Worm (Caenorhabditis elegans): ENCODE data around the gene taf-11.3.

taf-11.3 gene

DNA sequence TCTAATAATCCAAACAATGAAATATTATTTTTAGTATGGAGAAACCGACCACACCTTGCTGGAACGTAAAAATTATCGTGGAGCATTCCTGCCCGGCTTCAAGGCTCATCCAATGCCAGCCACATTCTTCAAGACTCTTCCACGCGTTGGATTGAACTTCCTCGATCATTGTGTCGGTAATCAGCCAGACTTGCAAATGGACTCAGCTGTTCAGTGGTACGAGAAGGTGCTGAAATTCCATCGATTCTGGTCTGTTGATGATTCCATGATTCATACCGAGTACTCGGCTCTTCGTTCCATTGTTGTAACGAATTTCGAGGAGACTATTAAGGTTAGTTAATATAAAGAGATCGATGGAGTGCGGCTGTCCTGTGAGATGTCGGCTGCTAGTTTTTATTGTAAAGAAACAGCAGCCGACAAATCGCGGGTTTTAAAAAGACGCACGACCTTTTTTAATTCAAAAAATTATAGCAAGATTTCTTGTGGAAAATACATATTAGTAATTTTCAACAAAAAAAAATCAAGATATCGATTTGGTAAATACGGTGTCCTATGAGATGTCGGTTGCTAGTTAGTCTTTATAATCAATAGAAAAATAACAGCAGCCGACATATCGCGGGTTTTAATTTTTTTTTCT is 31.2 kb upstream of the taf-11.3 start:
- TF ChIP-seq lin-13 (tag; optimal IDR thresholded peaks at IDR 0.05) (no peak), ztf-11 (tag; optimal IDR thresholded peaks at IDR 0.05) (no peak), nhr-76 (tag; optimal IDR thresholded peaks at IDR 0.05) (no peak), sem-2 (GFP tag; optimal IDR thresholded peaks at IDR 0.05) (no peak), zip-8 (tag; optimal IDR thresholded peaks at IDR 0.05) (no peak), ceh-39 (tag; optimal IDR thresholded peaks at IDR 0.05) (no peak), drap-1 (GFP tag; optimal IDR thresholded peaks at IDR 0.05) (no peak), nhr-237 (tag; optimal IDR thresholded peaks at IDR 0.05) (no peak), sptf-1 (tag; optimal IDR thresholded peaks at IDR 0.05) (no peak), blmp-1 (tag; optimal IDR thresholded peaks at IDR 0.05) (no peak), unc-39 (tag; optimal IDR thresholded peaks at IDR 0.05) (no peak), unc-62 (GFP tag; optimal IDR thresholded peaks at IDR 0.05) (no peak)

DNA sequence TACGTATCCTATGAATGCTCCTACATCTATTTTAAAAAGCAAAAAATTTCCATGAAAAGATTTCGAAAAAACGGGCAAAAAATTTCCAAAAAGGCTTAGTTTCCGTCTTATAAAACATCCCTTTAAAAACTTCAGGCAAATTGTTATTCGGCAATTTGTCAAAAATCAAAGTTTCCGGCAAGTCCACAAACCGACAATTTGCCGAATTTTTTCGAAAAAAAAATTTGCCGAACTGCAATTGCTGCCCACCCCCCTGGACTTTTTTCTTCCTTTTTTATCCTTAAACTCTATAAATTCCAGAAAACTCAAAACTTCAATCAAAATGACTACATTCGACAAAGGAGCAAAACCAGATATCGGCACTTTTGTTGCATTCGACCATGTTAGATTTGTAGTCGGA is 30.2 kb upstream of the taf-11.3 start, which contains the start of gene hpd-1:
hpd-1 (plus strand) TSS at position 301 of the 400 bp plus-strand sequence.
- TF ChIP-seq nhr-237 (tag; optimal IDR thresholded peaks at IDR 0.05), result no peak
- TF ChIP-seq nhr-76 (tag; optimal IDR thresholded peaks at IDR 0.05), result no peak
- TF ChIP-seq tbx-8 (GFP tag; optimal IDR thresholded peaks at IDR 0.05), result no peak
- TF ChIP-seq drap-1 (GFP tag; optimal IDR thresholded peaks at IDR 0.05), result no peak
- no peak for TF ChIP-seq unc-39 (tag; optimal IDR thresholded peaks at IDR 0.05)
- no peak for TF ChIP-seq pha-4 (tag; optimal IDR thresholded peaks at IDR 0.05)
- TF ChIP-seq elt-3 (tag; optimal IDR thresholded peaks at IDR 0.05), result no peak
- no peak for TF ChIP-seq ceh-83 (GFP tag; optimal IDR thresholded peaks at IDR 0.05)
- no peak for TF ChIP-seq lin-32 (GFP tag; optimal IDR thresholded peaks at IDR 0.05)
- no peak for TF ChIP-seq ham-2 (GFP tag; optimal IDR thresholded peaks at IDR 0.05)
- no peak for TF ChIP-seq snpc-4 (tag; optimal IDR thresholded peaks at IDR 0.05)
- no peak for TF ChIP-seq sem-2 (GFP tag; optimal IDR thresholded peaks at IDR 0.05)
- TF ChIP-seq mep-1 (tag; optimal IDR thresholded peaks at IDR 0.05), result no peak
- TF ChIP-seq blmp-1 (tag; optimal IDR thresholded peaks at IDR 0.05), result no peak
- no peak for TF ChIP-seq nhr-12 (tag; optimal IDR thresholded peaks at IDR 0.05)
- TF ChIP-seq ztf-11 (tag; optimal IDR thresholded peaks at IDR 0.05), result no peak
- no peak for TF ChIP-seq nhr-2 (tag; optimal IDR thresholded peaks at IDR 0.05)

DNA sequence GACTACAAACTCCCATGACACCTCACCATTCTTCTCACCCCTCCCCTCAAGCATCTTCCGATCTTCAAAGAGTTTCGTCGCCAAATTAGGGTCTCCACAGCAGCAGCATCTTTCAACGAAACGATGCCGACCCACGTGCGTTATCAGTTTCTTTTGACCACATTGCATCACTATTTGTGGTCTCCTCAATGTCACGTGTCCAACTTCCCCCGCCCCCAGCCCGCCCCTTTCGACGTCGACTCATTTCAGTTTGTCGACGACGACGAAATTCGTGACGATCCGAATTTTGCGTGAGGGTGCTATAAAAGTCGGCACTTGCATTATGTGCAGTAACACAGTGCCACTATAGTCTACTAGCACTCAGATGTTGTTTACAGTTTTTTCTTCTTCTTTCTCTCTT is 29.1 kb upstream of the taf-11.3 start:
- TF ChIP-seq blmp-1 (tag; optimal IDR thresholded peaks at IDR 0.05) (no peak), ham-2 (GFP tag; optimal IDR thresholded peaks at IDR 0.05) (no peak), elt-1 (tag; optimal IDR thresholded peaks at IDR 0.05; ENCODE audit: borderline replicate concordance, insufficient read depth) (no peak), tbx-8 (GFP tag; optimal IDR thresholded peaks at IDR 0.05) (no peak), lsy-2 (tag; optimal IDR thresholded peaks at IDR 0.05) (no peak), unc-39 (tag; optimal IDR thresholded peaks at IDR 0.05) (no peak), hlh-1 (tag; optimal IDR thresholded peaks at IDR 0.05) (no peak), drap-1 (GFP tag; optimal IDR thresholded peaks at IDR 0.05) (no peak), elt-3 (tag; optimal IDR thresholded peaks at IDR 0.05) (no peak), bed-3 (GFP tag; optimal IDR thresholded peaks at IDR 0.05) (no peak)

DNA sequence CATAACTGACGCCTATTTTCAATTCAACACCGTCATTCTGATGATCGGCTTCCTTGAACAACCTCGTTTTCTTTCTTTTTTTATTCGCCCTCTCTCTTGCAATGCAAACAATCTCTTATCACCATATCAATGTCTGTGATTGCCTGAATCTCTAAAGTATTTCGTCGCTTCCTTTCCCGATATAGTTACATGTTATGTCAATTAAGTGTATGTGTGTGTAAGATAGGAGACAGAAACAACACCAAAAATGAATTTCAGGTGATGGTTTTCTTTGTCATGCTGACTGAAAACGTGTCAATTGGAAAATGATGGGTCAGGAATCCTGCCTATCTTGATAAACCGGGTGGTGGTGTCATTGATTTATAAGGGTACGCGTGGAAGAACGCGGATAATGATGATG is 28.3 kb upstream of the taf-11.3 start:
- TF ChIP-seq lsy-2 (tag; optimal IDR thresholded peaks at IDR 0.05), result no peak
- TF ChIP-seq elt-3 (tag; optimal IDR thresholded peaks at IDR 0.05), result peak; percentile 79
- TF ChIP-seq unc-62 (GFP tag; optimal IDR thresholded peaks at IDR 0.05), result peak; percentile 30

DNA sequence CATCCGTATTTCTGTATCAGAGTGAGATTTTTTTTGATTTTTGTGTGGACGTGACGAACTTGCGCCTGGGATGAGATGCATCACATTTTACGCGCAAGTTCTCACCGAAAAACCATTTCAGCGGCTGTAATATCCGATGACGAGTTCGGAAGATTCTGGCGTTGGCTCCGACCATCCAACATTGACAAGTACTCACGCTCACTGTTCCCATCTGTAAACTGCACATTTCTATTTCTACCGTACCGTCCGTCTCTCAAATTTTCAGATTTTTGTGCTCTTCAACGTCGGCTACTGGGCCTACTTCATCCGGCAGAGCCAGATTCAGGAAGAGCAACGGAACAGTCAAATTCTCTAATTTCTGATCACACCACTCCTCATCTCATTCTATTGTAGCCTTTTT is 22.4 kb upstream of the taf-11.3 start:
- TF ChIP-seq sem-2 (GFP tag; optimal IDR thresholded peaks at IDR 0.05) (no peak), ces-1 (GFP tag; optimal IDR thresholded peaks at IDR 0.05) (no peak), flh-1 (GFP tag; optimal IDR thresholded peaks at IDR 0.05) (no peak)

DNA sequence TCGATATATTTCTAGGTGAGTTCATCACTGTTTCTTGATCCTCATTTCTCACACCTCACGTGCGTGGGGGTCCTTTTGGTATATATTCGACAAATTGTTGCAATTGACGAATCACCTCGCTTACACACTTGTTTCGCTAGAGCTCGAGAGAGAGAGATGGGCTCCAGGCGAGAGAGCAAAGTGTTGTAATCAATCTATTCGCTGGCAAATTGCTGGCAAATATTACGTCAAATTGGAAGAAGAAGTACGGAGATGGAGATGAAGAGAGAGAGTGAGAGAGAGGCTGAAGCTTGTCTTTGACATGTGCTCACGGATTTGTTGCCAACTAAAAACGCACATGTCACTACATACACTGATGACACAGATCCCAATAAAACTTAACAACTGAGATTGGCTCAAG is 20.9 kb upstream of the taf-11.3 start:
- no peak for TF ChIP-seq nhr-76 (tag; optimal IDR thresholded peaks at IDR 0.05)
- peak; percentile 9 for TF ChIP-seq mab-5 (tag; optimal IDR thresholded peaks at IDR 0.05)
- TF ChIP-seq hlh-1 (tag; optimal IDR thresholded peaks at IDR 0.05), result peak; percentile 81
- no peak for TF ChIP-seq elt-1 (tag; optimal IDR thresholded peaks at IDR 0.05; ENCODE audit: borderline replicate concordance, insufficient read depth)
- peak; percentile 96 for TF ChIP-seq unc-62 (GFP tag; optimal IDR thresholded peaks at IDR 0.05)
- TF ChIP-seq ces-1 (GFP tag; optimal IDR thresholded peaks at IDR 0.05), result no peak
- TF ChIP-seq unc-120 (tag; optimal IDR thresholded peaks at IDR 0.05; ENCODE audit: poor library complexity, severe bottlenecking), result peak; percentile 85

All from whole organism, mixed stage, embryonic.